Worm (Caenorhabditis elegans) whole organism, L2 larva: ENCODE measurements around the gene K09C8.8.

ENCODE experiments used
- C34F6.9 ChIP-seq: fragments of 150-350 bp; optimal IDR thresholded peaks from 2 replicates; lab custom pipeline; 2014; ENCODE audit warnings: missing biosample characterization, missing genetic modification characterization
- F13H6.1 ChIP-seq: sonication (generic microtip); optimal IDR thresholded peaks from 2 replicates; lab custom pipeline; 2016; ENCODE audit warnings: missing genetic modification characterization, missing compliant biosample characterization
- Y55F3AM.14 ChIP-seq: fragments of 200-800 bp; sonication (Bioruptor generic); optimal IDR thresholded peaks from 2 replicates; lab custom pipeline; 2018; ENCODE audit warnings: mild to moderate bottlenecking, missing genetic modification characterization, missing compliant biosample characterization
- alr-1 ChIP-seq: fragments of 150-350 bp; optimal IDR thresholded peaks from 2 replicates; lab custom pipeline; 2014; ENCODE audit warnings: missing biosample characterization, missing genetic modification characterization
- ama-1 ChIP-seq: fragments of 150-350 bp; optimal IDR thresholded peaks from 2 replicates; lab custom pipeline; 2018; ENCODE audit warnings: inconsistent platforms
- blmp-1 ChIP-seq: sonication (generic microtip); optimal IDR thresholded peaks from 2 replicates; lab custom pipeline; 2017; ENCODE audit warnings: missing genetic modification characterization, mild to moderate bottlenecking, missing compliant biosample characterization, antibody characterized with exemption, moderate library complexity; ENCODE audit not compliant: insufficient read depth
- ceh-82 ChIP-seq: fragments of 150-350 bp; optimal IDR thresholded peaks from 2 replicates; lab custom pipeline; 2014; ENCODE audit warnings: missing biosample characterization, missing genetic modification characterization
- crh-2 ChIP-seq: sonication (generic microtip); optimal IDR thresholded peaks from 2 replicates; lab custom pipeline; 2017; ENCODE audit warnings: missing biosample characterization, missing genetic modification characterization
- fos-1 ChIP-seq: fragments of 150-350 bp; optimal IDR thresholded peaks from 2 replicates; lab custom pipeline; 2014; ENCODE audit warnings: missing biosample characterization, missing genetic modification characterization
- gmeb-1 ChIP-seq: fragments of 150-350 bp; optimal IDR thresholded peaks from 2 replicates; lab custom pipeline; 2014; ENCODE audit warnings: missing biosample characterization, missing genetic modification characterization
- lin-11 ChIP-seq: fragments of 150-350 bp; sonication (generic microtip); optimal IDR thresholded peaks from 2 replicates; lab custom pipeline; 2014; ENCODE audit warnings: missing biosample characterization, missing genetic modification characterization, inconsistent platforms, mixed read lengths
- lin-13 ChIP-seq: fragments of 150-350 bp; optimal IDR thresholded peaks from 2 replicates; lab custom pipeline; 2014; ENCODE audit warnings: missing biosample characterization, missing genetic modification reagents, missing genetic modification characterization
- lin-39 ChIP-seq: fragments of 150-350 bp; optimal IDR thresholded peaks from 2 replicates; lab custom pipeline; 2014; ENCODE audit warnings: missing biosample characterization, missing genetic modification reagents, missing genetic modification characterization
- lsy-2 ChIP-seq, 2 experiments: fragments of 150-350 bp in 1 of 2; sonication (generic microtip) in 1 of 2; optimal IDR thresholded peaks; 2 replicates each; lab custom pipeline; 2014 to 2017; ENCODE audit warnings: missing biosample characterization in 2 of 2, missing genetic modification characterization in 2 of 2
- mbf-1 ChIP-seq: sonication (generic microtip); optimal IDR thresholded peaks from 2 replicates; lab custom pipeline; 2017; ENCODE audit warnings: missing biosample characterization, missing genetic modification characterization
- mdl-1 ChIP-seq, 2 experiments: fragments of 150-350 bp in 1 of 2; sonication (generic microtip) in 1 of 2; optimal IDR thresholded peaks; 2 replicates each; lab custom pipeline; 2017; ENCODE audit warnings: missing biosample characterization in 2 of 2, missing genetic modification characterization in 2 of 2
- nhr-10 ChIP-seq: sonication (generic microtip); optimal IDR thresholded peaks from 2 replicates; lab custom pipeline; 2017; ENCODE audit warnings: missing biosample characterization, missing genetic modification characterization
- nhr-11 ChIP-seq: fragments of 150-350 bp; optimal IDR thresholded peaks from 2 replicates; lab custom pipeline; 2014; ENCODE audit warnings: missing biosample characterization, missing genetic modification characterization
- nhr-12 ChIP-seq: fragments of 150-350 bp; optimal IDR thresholded peaks from 2 replicates; lab custom pipeline; 2014; ENCODE audit warnings: missing biosample characterization, missing genetic modification characterization
- nhr-129 ChIP-seq: fragments of 150-350 bp; optimal IDR thresholded peaks from 2 replicates; lab custom pipeline; 2014; ENCODE audit warnings: missing biosample characterization, missing genetic modification characterization
- nhr-21 ChIP-seq: fragments of 150-350 bp; optimal IDR thresholded peaks from 2 replicates; lab custom pipeline; 2014; ENCODE audit warnings: missing biosample characterization, missing genetic modification characterization
- nhr-23 ChIP-seq: fragments of 150-350 bp; optimal IDR thresholded peaks from 2 replicates; lab custom pipeline; 2014; ENCODE audit warnings: missing biosample characterization, missing genetic modification reagents, missing genetic modification characterization
- nhr-237 ChIP-seq: fragments of 150-350 bp; optimal IDR thresholded peaks from 2 replicates; lab custom pipeline; 2014; ENCODE audit warnings: missing biosample characterization, missing genetic modification characterization
- nhr-25 ChIP-seq: fragments of 150-350 bp; sonication (generic microtip); optimal IDR thresholded peaks from 3 replicates; lab custom pipeline; 2014; ENCODE audit warnings: missing biosample characterization, missing genetic modification characterization
- nhr-77 ChIP-seq: fragments of 150-350 bp; optimal IDR thresholded peaks from 2 replicates; lab custom pipeline; 2014; ENCODE audit warnings: missing biosample characterization, missing genetic modification characterization
- peb-1 ChIP-seq: fragments of 150-350 bp; optimal IDR thresholded peaks from 2 replicates; lab custom pipeline; 2014; ENCODE audit warnings: missing biosample characterization, missing genetic modification characterization
- sem-4 ChIP-seq: fragments of 150-350 bp; optimal IDR thresholded peaks from 2 replicates; lab custom pipeline; 2014; ENCODE audit warnings: missing biosample characterization, missing genetic modification reagents, missing genetic modification characterization
- skn-1 ChIP-seq: sonication (generic microtip); optimal IDR thresholded peaks from 2 replicates; lab custom pipeline; 2017; ENCODE audit warnings: missing biosample characterization, missing genetic modification characterization
- sma-3 ChIP-seq: sonication (generic microtip); optimal IDR thresholded peaks from 2 replicates; lab custom pipeline; 2016; ENCODE audit warnings: missing genetic modification reagents, missing genetic modification characterization, missing compliant biosample characterization
- sma-9 ChIP-seq, 2 experiments: fragments of 150-350 bp in 1 of 2; sonication (generic microtip) in 1 of 2; optimal IDR thresholded peaks; 2 replicates each; lab custom pipeline; 2014 to 2016; ENCODE audit warnings: missing genetic modification characterization in 2 of 2, mild to moderate bottlenecking in 1 of 2, missing biosample characterization in 1 of 2, missing compliant biosample characterization in 1 of 2, missing genetic modification reagents in 1 of 2, moderate library complexity in 1 of 2
- unc-39 ChIP-seq: fragments of 150-350 bp; optimal IDR thresholded peaks from 2 replicates; lab custom pipeline; 2014; ENCODE audit warnings: missing biosample characterization, missing genetic modification characterization
- unc-55 ChIP-seq: fragments of 150-350 bp; sonication (generic microtip); optimal IDR thresholded peaks from 3 replicates; lab custom pipeline; 2014; ENCODE audit warnings: missing biosample characterization, missing genetic modification reagents, missing genetic modification characterization
- unc-62 ChIP-seq: fragments of 150-350 bp; optimal IDR thresholded peaks from 2 replicates; lab custom pipeline; 2014; ENCODE audit warnings: missing biosample characterization, missing genetic modification reagents, missing genetic modification characterization
- zag-1 ChIP-seq: fragments of 150-350 bp; optimal IDR thresholded peaks from 2 replicates; lab custom pipeline; 2014; ENCODE audit warnings: missing biosample characterization, missing genetic modification characterization
- ztf-11 ChIP-seq: sonication (generic microtip); optimal IDR thresholded peaks from 2 replicates; lab custom pipeline; 2017; ENCODE audit warnings: missing biosample characterization, missing genetic modification characterization

Gene K09C8.8

DNA sequence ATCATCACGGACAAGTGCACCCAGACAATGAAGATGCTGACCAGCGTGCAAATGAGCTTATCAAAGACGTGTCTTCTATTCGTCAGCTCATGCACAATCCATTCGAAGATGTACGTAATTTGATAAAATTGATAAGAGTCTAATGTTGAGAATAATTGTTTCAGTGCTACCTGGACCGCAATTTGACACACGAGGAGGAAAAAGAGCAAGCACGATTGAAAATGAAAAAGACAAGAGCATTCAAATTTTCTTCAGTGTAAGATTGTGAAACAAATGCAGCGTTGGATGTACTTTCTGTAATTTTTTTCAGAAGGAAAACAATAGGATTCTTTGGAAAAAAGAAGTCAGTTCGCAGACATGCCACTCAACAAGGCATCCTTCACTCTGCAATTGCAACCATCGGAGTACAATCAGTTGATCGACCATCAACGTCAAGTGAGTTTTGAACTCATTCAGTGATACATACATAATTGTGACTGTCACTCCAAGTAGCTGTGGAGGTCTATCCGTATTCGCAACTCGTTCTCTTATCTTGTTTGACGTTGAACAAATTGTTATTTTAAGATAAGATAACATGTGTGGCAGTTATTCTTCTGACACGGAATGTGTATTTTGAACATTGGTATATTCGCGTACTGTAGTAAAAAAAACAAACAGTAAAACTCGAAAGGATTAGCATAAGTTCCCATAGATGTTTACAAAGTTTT is 13.6 kb upstream of the K09C8.8 start:
- peak; percentile 22 for TF ChIP-seq fos-1 (tag; lab: Kevin White, UChicago)
- TF ChIP-seq lsy-2 (tag; optimal IDR thresholded peaks at IDR 0.05; lab: Kevin White, UChicago): no peak
- TF ChIP-seq gmeb-1 (tag; lab: Kevin White, UChicago): no peak

DNA sequence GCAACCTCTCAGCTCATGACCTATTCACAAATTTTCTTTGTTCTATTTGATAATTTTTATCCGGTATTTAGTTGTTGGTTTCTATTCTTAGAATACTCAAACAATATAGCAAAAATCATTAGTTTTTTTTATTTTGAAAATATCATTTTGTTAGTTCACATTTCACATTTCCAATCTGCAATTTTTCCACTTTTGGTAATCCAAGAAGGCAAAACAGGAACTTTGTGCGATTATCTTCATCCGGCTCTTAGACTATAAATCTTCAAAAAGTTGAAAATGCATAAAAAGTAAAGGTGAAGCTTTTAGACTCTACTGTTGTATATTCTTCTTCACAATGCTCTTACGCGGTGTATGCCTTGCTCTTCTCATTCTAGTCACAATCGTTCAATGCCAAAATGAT is 12.3 kb upstream of the K09C8.8 start, which contains the start of gene nlp-19:
TSS of gene nlp-19 (plus strand) at position 301 of the 400 bp plus-strand sequence.
- TF ChIP-seq zag-1 (tag; lab: Kevin White, UChicago) (no peak), unc-62 (GFP tag; lab: Kevin White, UChicago) (no peak), ama-1 (lab: Kevin White, UChicago) (no peak), blmp-1 (no peak), lin-13 (GFP tag; lab: Kevin White, UChicago) (no peak), lsy-2 (tag; optimal IDR thresholded peaks at IDR 0.05; lab: Kevin White, UChicago) (no peak), nhr-12 (tag; lab: Kevin White, UChicago) (no peak), lin-39 (tag; lab: Kevin White, UChicago) (no peak), skn-1 (no peak)

DNA sequence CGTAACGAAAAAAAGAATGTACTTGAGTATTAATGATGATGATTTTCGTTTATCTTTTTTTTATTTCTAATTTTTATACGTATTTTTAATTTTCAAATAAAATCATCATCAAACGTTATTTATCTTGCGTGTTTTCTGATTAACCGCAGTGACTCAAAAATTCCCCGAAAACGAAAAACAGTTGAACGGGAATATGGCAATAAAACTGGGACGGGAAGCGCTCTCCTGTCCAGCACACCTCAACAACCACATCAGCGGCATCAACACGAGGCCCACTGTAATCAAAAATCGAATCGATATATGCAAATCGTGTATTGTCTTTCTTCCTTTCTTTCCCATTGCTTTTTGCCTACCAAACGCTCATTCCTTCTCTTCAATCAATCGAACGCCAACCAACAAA is 11.6 kb upstream of the K09C8.8 start, which contains the start of gene K09C8.2:
TSS of gene K09C8.2 (plus strand) at position 301 of the 400 bp plus-strand sequence.
- no peak for TF ChIP-seq nhr-21 (tag; lab: Kevin White, UChicago)
- no peak for TF ChIP-seq nhr-129 (tag; lab: Kevin White, UChicago)
- TF ChIP-seq lin-13 (GFP tag; lab: Kevin White, UChicago): no peak
- TF ChIP-seq nhr-237 (tag; lab: Kevin White, UChicago): no peak
- TF ChIP-seq Y55F3AM.14 (GFP tag; lab: Kevin White, UChicago): no peak
- TF ChIP-seq nhr-11 (tag; lab: Kevin White, UChicago): no peak
- no peak for TF ChIP-seq ceh-82 (tag; lab: Kevin White, UChicago)
- no peak for TF ChIP-seq lsy-2 (tag; optimal IDR thresholded peaks at IDR 0.05; lab: Kevin White, UChicago)
- no peak for TF ChIP-seq ztf-11 (tag; lab: Kevin White, UChicago)
- TF ChIP-seq nhr-10 (tag; lab: Kevin White, UChicago): no peak
- no peak for TF ChIP-seq peb-1 (tag; lab: Kevin White, UChicago)
- no peak for TF ChIP-seq F13H6.1
- no peak for TF ChIP-seq C34F6.9 (tag; lab: Kevin White, UChicago)
- no peak for TF ChIP-seq lin-11 (tag; lab: Kevin White, UChicago)
- TF ChIP-seq nhr-77 (tag; lab: Kevin White, UChicago): no peak
- no peak for TF ChIP-seq ama-1 (lab: Kevin White, UChicago)
- TF ChIP-seq unc-39 (tag; lab: Kevin White, UChicago): no peak

ce11 chrX:10961724-10962123 is 9.0 kb upstream of the K09C8.8 start:
- TF ChIP-seq nhr-23 (tag; lab: Kevin White, UChicago): no peak
- TF ChIP-seq alr-1 (tag; lab: Kevin White, UChicago): no peak
- TF ChIP-seq sma-9 (GFP tag; optimal IDR thresholded peaks at IDR 0.05; lab: Kevin White, UChicago): no peak
- no peak for TF ChIP-seq sma-9 (tag; optimal IDR thresholded peaks at IDR 0.05; lab: Kevin White, UChicago)
- no peak for TF ChIP-seq gmeb-1 (tag; lab: Kevin White, UChicago)
- no peak for TF ChIP-seq nhr-25 (tag; lab: Kevin White, UChicago)

- TF ChIP-seq nhr-11 (tag; lab: Kevin White, UChicago) (no peak), crh-2 (tag; lab: Kevin White, UChicago) (peak; percentile 66), fos-1 (tag; lab: Kevin White, UChicago) (peak; percentile 46), zag-1 (tag; lab: Kevin White, UChicago) (peak; percentile 19), C34F6.9 (tag; lab: Kevin White, UChicago) (no peak), nhr-12 (tag; lab: Kevin White, UChicago) (no peak), mbf-1 (tag; lab: Kevin White, UChicago) (no peak), sem-4 (tag; lab: Kevin White, UChicago) (no peak), skn-1 (peak; percentile 8), lsy-2 (tag; optimal IDR thresholded peaks at IDR 0.05; lab: Kevin White, UChicago) (peak in 1 of 2 experiments; percentile 19), F13H6.1 (peak; percentile 61), sma-9 (GFP tag; optimal IDR thresholded peaks at IDR 0.05; lab: Kevin White, UChicago) (peak; percentile 75), sma-9 (tag; optimal IDR thresholded peaks at IDR 0.05; lab: Kevin White, UChicago) (no peak), nhr-129 (tag; lab: Kevin White, UChicago) (peak; percentile 67), mdl-1 (tag; optimal IDR thresholded peaks at IDR 0.05; lab: Kevin White, UChicago) (peak in 1 of 2 experiments; percentile 4), Y55F3AM.14 (GFP tag; lab: Kevin White, UChicago) (peak; percentile 56), ama-1 (lab: Kevin White, UChicago) (no peak), nhr-77 (tag; lab: Kevin White, UChicago) (no peak), sma-3 (peak; percentile 67), nhr-21 (tag; lab: Kevin White, UChicago) (peak; percentile 59), unc-55 (GFP tag; lab: Kevin White, UChicago) (peak; percentile 29), lin-13 (GFP tag; lab: Kevin White, UChicago) (peak; percentile 39), blmp-1 (peak; percentile 1)
These were observed 7.2 kb upstream of the K09C8.8 start, which contains the start of gene nas-10 for ce11 chrX:10963453-10964046. nas-10 (minus strand) TSS chrX:10963503.
